Worm (Caenorhabditis elegans): ENCODE measurements around the gene pas-7.

pas-7 gene

ce11 chrII:10146488-10146887, 46.8 kb upstream of the pas-7 start, which contains the start of gene pax-3:
TSS of gene pax-3 (plus strand) at chrII:10146570.
- TF ChIP-seq nhr-85 (tag) (peak; percentile 87), unc-98 (GFP tag; IDR thresholded peaks at IDR 0.05) (no peak), nhr-90 (tag; optimal IDR thresholded peaks at IDR 0.05; ENCODE audit: poor library complexity) (no peak), lsy-2 (tag; optimal IDR thresholded peaks at IDR 0.05) (peak in 1 of 2 experiments; percentile 69), lin-14 (GFP tag; optimal IDR thresholded peaks at IDR 0.05) (peak; percentile 12)

- TF ChIP-seq aha-1 (tag; optimal IDR thresholded peaks at IDR 0.05): no peak
- TF ChIP-seq pax-3 (tag; optimal IDR thresholded peaks at IDR 0.05): no peak
These were observed 44.4 kb upstream of the pas-7 start, which contains the start of gene F27E5.3 for ce11 chrII:10144092-10144491. TSS of gene F27E5.3 (minus strand) at chrII:10144192.

ce11 chrII:10139177-10139640, 39.6 kb upstream of the pas-7 start, which contains the start of gene asah-2:
TSS of gene asah-2 (plus strand) at chrII:10139590.
- no peak for TF ChIP-seq nhr-11 (tag; optimal IDR thresholded peaks at IDR 0.05)
- TF ChIP-seq irx-1 (tag; optimal IDR thresholded peaks at IDR 0.05): no peak
- TF ChIP-seq C34B4.2 (tag; optimal IDR thresholded peaks at IDR 0.05): no peak
- TF ChIP-seq nhr-19 (GFP tag; conservative IDR thresholded peaks at IDR 0.05): no peak
- TF ChIP-seq sptf-1 (tag; optimal IDR thresholded peaks at IDR 0.05): no peak
- no peak for TF ChIP-seq tbx-2 (tag; optimal IDR thresholded peaks at IDR 0.05)
- no peak for TF ChIP-seq jun-1 (tag; optimal IDR thresholded peaks at IDR 0.05)
- TF ChIP-seq pag-3 (tag; optimal IDR thresholded peaks at IDR 0.05; ENCODE audit: borderline replicate concordance, insufficient read depth): no peak
- TF ChIP-seq lin-14 (GFP tag; optimal IDR thresholded peaks at IDR 0.05): no peak
- TF ChIP-seq blmp-1 (tag; optimal IDR thresholded peaks at IDR 0.05): no peak
- no peak for TF ChIP-seq ceh-82 (tag; optimal IDR thresholded peaks at IDR 0.05)
- TF ChIP-seq ztf-4 (tag; optimal IDR thresholded peaks at IDR 0.05): no peak
- peak; percentile 83 for TF ChIP-seq elt-2 (tag; optimal IDR thresholded peaks at IDR 0.05)
- TF ChIP-seq Y116A8C.19 (tag; optimal IDR thresholded peaks at IDR 0.05; ENCODE audit: borderline replicate concordance): no peak
- no peak for TF ChIP-seq zip-4 (GFP tag; optimal IDR thresholded peaks at IDR 0.05)
- TF ChIP-seq ceh-63 (GFP tag; optimal IDR thresholded peaks at IDR 0.05): no peak
- TF ChIP-seq nhr-90 (tag; optimal IDR thresholded peaks at IDR 0.05; ENCODE audit: poor library complexity): peak; percentile 2

ce11 chrII:10137358-10137757, 37.7 kb upstream of the pas-7 start, which contains the start of gene phg-1:
TSS of gene phg-1 (plus strand) at chrII:10137658.
- TF ChIP-seq unc-62 (GFP tag; optimal IDR thresholded peaks at IDR 0.05): no peak
- no peak for TF ChIP-seq nhr-85 (tag)
- no peak for TF ChIP-seq nhr-47 (tag; optimal IDR thresholded peaks at IDR 0.05)
- no peak for TF ChIP-seq nhr-20 (tag; optimal IDR thresholded peaks at IDR 0.05)
- TF ChIP-seq F16B12.6 (tag; optimal IDR thresholded peaks at IDR 0.05): no peak
- no peak for TF ChIP-seq unc-86 (tag; optimal IDR thresholded peaks at IDR 0.05)
- no peak for TF ChIP-seq tlp-1 (tag; optimal IDR thresholded peaks at IDR 0.05)
- TF ChIP-seq unc-130 (tag; optimal IDR thresholded peaks at IDR 0.05): no peak
- TF ChIP-seq isw-1 (GFP tag; IDR thresholded peaks at IDR 0.05): no peak
- TF ChIP-seq elt-3 (tag; optimal IDR thresholded peaks at IDR 0.05): no peak
- TF ChIP-seq ceh-82 (tag; optimal IDR thresholded peaks at IDR 0.05): no peak

ce11 chrII:10136771-10137170, 37.1 kb upstream of the pas-7 start:
- no peak for TF ChIP-seq sup-37 (GFP tag; optimal IDR thresholded peaks at IDR 0.05)
- TF ChIP-seq C16A3.4 (tag; optimal IDR thresholded peaks at IDR 0.05): no peak
- TF ChIP-seq ceh-63 (GFP tag; optimal IDR thresholded peaks at IDR 0.05): no peak
- TF ChIP-seq ztf-11 (tag; optimal IDR thresholded peaks at IDR 0.05): no peak
- no peak for TF ChIP-seq ceh-88 (GFP tag; IDR thresholded peaks at IDR 0.05)
- TF ChIP-seq mef-2 (tag; optimal IDR thresholded peaks at IDR 0.05): no peak
- TF ChIP-seq fkh-10 (GFP tag; optimal IDR thresholded peaks at IDR 0.05): no peak
- TF ChIP-seq alr-1 (tag; optimal IDR thresholded peaks at IDR 0.05; ENCODE audit: borderline replicate concordance): no peak
- no peak for TF ChIP-seq tbx-2 (tag; optimal IDR thresholded peaks at IDR 0.05)
- no peak for TF ChIP-seq lin-13 (GFP tag; optimal IDR thresholded peaks at IDR 0.05)
- TF ChIP-seq unc-62 (GFP tag; optimal IDR thresholded peaks at IDR 0.05): no peak
- TF ChIP-seq dpl-1 (GFP tag; optimal IDR thresholded peaks at IDR 0.05): no peak
- TF ChIP-seq nhr-77 (tag; optimal IDR thresholded peaks at IDR 0.05): no peak
